Worm (Caenorhabditis elegans): ENCODE results near the gene clec-124.

- TF ChIP-seq hlh-1 (tag; optimal IDR thresholded peaks at IDR 0.05): no peak
- TF ChIP-seq lin-13 (tag; optimal IDR thresholded peaks at IDR 0.05): no peak
- TF ChIP-seq zip-8 (tag; optimal IDR thresholded peaks at IDR 0.05): no peak
- TF ChIP-seq cnd-1 (tag; optimal IDR thresholded peaks at IDR 0.05): no peak
- no peak for TF ChIP-seq unc-39 (tag; optimal IDR thresholded peaks at IDR 0.05)
- TF ChIP-seq nhr-237 (tag; optimal IDR thresholded peaks at IDR 0.05): no peak
- no peak for TF ChIP-seq unc-62 (GFP tag; optimal IDR thresholded peaks at IDR 0.05)
- no peak for TF ChIP-seq nhr-12 (tag; optimal IDR thresholded peaks at IDR 0.05)
- TF ChIP-seq nhr-76 (tag; optimal IDR thresholded peaks at IDR 0.05): no peak
- no peak for TF ChIP-seq lin-32 (GFP tag; optimal IDR thresholded peaks at IDR 0.05)
- TF ChIP-seq nhr-2 (tag; optimal IDR thresholded peaks at IDR 0.05): no peak
- no peak for TF ChIP-seq blmp-1 (tag; optimal IDR thresholded peaks at IDR 0.05)
Measured at ce11 chrII:3267365-3267764, 17.9 kb downstream of the clec-124 start, which contains the start of gene F02E11.7.

Data from whole organism, mixed stage, embryonic.